Worm (Caenorhabditis elegans) whole organism, L1 larva: ENCODE data around the gene F46C5.4.

Experiments
- aly-2 ChIP-seq: fragments of 150-350 bp; optimal IDR thresholded peaks from 2 replicates; lab custom pipeline; 2014; ENCODE audit warnings: missing biosample characterization, missing genetic modification characterization
- blmp-1 ChIP-seq: fragments of 150-350 bp; optimal IDR thresholded peaks from 2 replicates; lab custom pipeline; 2014; ENCODE audit warnings: missing biosample characterization, missing genetic modification characterization
- dpl-1 ChIP-seq, 3 experiments: fragments of 150-350 bp in 2 of 3; sonication (generic microtip) in 1 of 3; optimal IDR thresholded peaks; 2 replicates each; lab custom pipeline; 2014 to 2017; ENCODE audit warnings: missing biosample characterization in 3 of 3, missing genetic modification characterization in 3 of 3, missing genetic modification reagents in 3 of 3
- dsc-1 ChIP-seq: sonication (generic microtip); optimal IDR thresholded peaks from 2 replicates; lab custom pipeline; 2016; ENCODE audit warnings: mild to moderate bottlenecking, missing genetic modification characterization, missing compliant biosample characterization
- efl-1 ChIP-seq, 4 experiments: fragments of 150-350 bp; optimal IDR thresholded peaks in 3 of 4; peaks in 1 of 4; 1 replicate in 1 of 4; 2 replicates in 3 of 4; lab custom pipeline; 2014; ENCODE audit warnings: missing biosample characterization in 2 of 4, missing genetic modification characterization in 2 of 4, missing genetic modification reagents in 2 of 4
- efl-3 ChIP-seq: fragments of 200-800 bp; sonication (Bioruptor generic); optimal IDR thresholded peaks from 2 replicates; lab custom pipeline; 2018; ENCODE audit warnings: mild to moderate bottlenecking, missing genetic modification characterization, missing compliant biosample characterization
- elt-3 ChIP-seq, 6 experiments: fragments of 150-350 bp in 1 of 6; sonication (generic microtip); optimal IDR thresholded peaks; 2 replicates each; lab custom pipeline; 2017 to 2018; ENCODE audit warnings: missing biosample characterization in 6 of 6, missing genetic modification characterization in 6 of 6, inconsistent platforms in 1 of 6
- ets-5 ChIP-seq: fragments of 200-800 bp; sonication (Bioruptor generic); IDR thresholded peaks from 2 replicates; pipeline ENCODE4 v1.3.6; 2022; ENCODE audit warnings: missing genetic modification characterization, missing compliant biosample characterization
- fkh-10 ChIP-seq: sonication (generic microtip); optimal IDR thresholded peaks from 2 replicates; lab custom pipeline; 2017; ENCODE audit warnings: missing biosample characterization, missing genetic modification reagents, missing genetic modification characterization
- isw-1 ChIP-seq: fragments of 200-800 bp; sonication (Bioruptor generic); IDR thresholded peaks from 2 replicates; pipeline ENCODE4 v1.3.6; 2022; ENCODE audit warnings: missing genetic modification characterization, missing compliant biosample characterization
- lin-14 ChIP-seq: fragments of 200-800 bp; sonication (Bioruptor generic); optimal IDR thresholded peaks from 2 replicates; lab custom pipeline; 2018; ENCODE audit warnings: mild to moderate bottlenecking, missing genetic modification characterization, moderate library complexity, missing compliant biosample characterization
- lin-35 ChIP-seq, 2 experiments: fragments of 150-350 bp; optimal IDR thresholded peaks; 2 replicates each; lab custom pipeline; 2014; ENCODE audit warnings: missing biosample characterization in 2 of 2, missing genetic modification characterization in 2 of 2, missing genetic modification reagents in 2 of 2
- lsy-2 ChIP-seq, 2 experiments: fragments of 150-350 bp; optimal IDR thresholded peaks; 2 replicates each; lab custom pipeline; 2014; ENCODE audit warnings: missing biosample characterization in 2 of 2, missing genetic modification characterization in 2 of 2
- nhr-19 ChIP-seq: fragments of 200-800 bp; sonication (Bioruptor generic); conservative IDR thresholded peaks from 2 replicates; pipeline ENCODE4 v1.3.6; 2022; ENCODE audit warnings: missing genetic modification characterization, missing compliant biosample characterization
- nhr-20 ChIP-seq: sonication (generic microtip); optimal IDR thresholded peaks from 2 replicates; lab custom pipeline; 2016; ENCODE audit warnings: mild to moderate bottlenecking, missing genetic modification characterization, missing compliant biosample characterization
- nhr-237 ChIP-seq: fragments of 150-350 bp; optimal IDR thresholded peaks from 2 replicates; lab custom pipeline; 2014; ENCODE audit warnings: missing biosample characterization, missing genetic modification characterization
- nhr-47 ChIP-seq: sonication (generic microtip); optimal IDR thresholded peaks from 2 replicates; lab custom pipeline; 2016; ENCODE audit warnings: mild to moderate bottlenecking, missing genetic modification characterization, moderate library complexity, missing compliant biosample characterization
- nhr-71 ChIP-seq: sonication (generic microtip); optimal IDR thresholded peaks from 2 replicates; lab custom pipeline; 2016; ENCODE audit warnings: mild to moderate bottlenecking, missing genetic modification characterization, moderate library complexity, missing compliant biosample characterization
- nhr-76 ChIP-seq: sonication (generic microtip); optimal IDR thresholded peaks from 2 replicates; lab custom pipeline; 2017; ENCODE audit warnings: missing biosample characterization, missing genetic modification characterization
- nhr-85 ChIP-seq: sonication (generic microtip); peaks from one replicate; lab custom pipeline; 2016; ENCODE audit warnings: missing genetic modification characterization, inconsistent platforms, missing compliant biosample characterization
- rnt-1 ChIP-seq: sonication (generic microtip); optimal IDR thresholded peaks from 2 replicates; lab custom pipeline; 2016; ENCODE audit warnings: mild to moderate bottlenecking, missing genetic modification characterization, moderate library complexity, missing compliant biosample characterization
- skn-1 ChIP-seq: fragments of 150-350 bp; optimal IDR thresholded peaks from 2 replicates; lab custom pipeline; 2014; ENCODE audit warnings: missing biosample characterization, missing genetic modification characterization
- snu-23 ChIP-seq: sonication (generic microtip); optimal IDR thresholded peaks from 2 replicates; lab custom pipeline; 2016; ENCODE audit warnings: missing genetic modification characterization, missing compliant biosample characterization
- sox-4 ChIP-seq: sonication (generic microtip); optimal IDR thresholded peaks from 2 replicates; lab custom pipeline; 2016; ENCODE audit warnings: missing genetic modification characterization, missing compliant biosample characterization
- sup-37 ChIP-seq: fragments of 200-800 bp; sonication (Bioruptor generic); optimal IDR thresholded peaks from 2 replicates; lab custom pipeline; 2018; ENCODE audit warnings: mild to moderate bottlenecking, missing genetic modification characterization, missing compliant biosample characterization
- swsn-7 ChIP-seq: sonication (generic microtip); optimal IDR thresholded peaks from 2 replicates; lab custom pipeline; 2016; ENCODE audit warnings: missing genetic modification characterization, missing compliant biosample characterization
- tbx-2 ChIP-seq: sonication (generic microtip); optimal IDR thresholded peaks from 2 replicates; lab custom pipeline; 2016; ENCODE audit warnings: missing genetic modification characterization, missing compliant biosample characterization
- tlp-1 ChIP-seq: fragments of 150-350 bp; optimal IDR thresholded peaks from 2 replicates; lab custom pipeline; 2014; ENCODE audit warnings: missing biosample characterization, missing genetic modification characterization
- unc-130 ChIP-seq: fragments of 150-350 bp; optimal IDR thresholded peaks from 2 replicates; lab custom pipeline; 2017; ENCODE audit warnings: missing biosample characterization, missing genetic modification characterization, inconsistent platforms
- unc-62 ChIP-seq: fragments of 150-350 bp; optimal IDR thresholded peaks from 2 replicates; lab custom pipeline; 2014; ENCODE audit warnings: missing biosample characterization, missing genetic modification reagents, missing genetic modification characterization
- vab-15 ChIP-seq: sonication (generic microtip); optimal IDR thresholded peaks from 2 replicates; lab custom pipeline; 2017; ENCODE audit warnings: missing genotype, mild to moderate bottlenecking, missing genetic modification characterization, missing compliant biosample characterization

F46C5.4 gene

ce11 chrII:8839025-8839424 is 3.1 kb downstream of the F46C5.4 start, which contains the start of gene F46C5.7 (continued):
- TF ChIP-seq aly-2, result no peak

ce11 chrII:8844465-8845126 is 8.7 kb downstream of the F46C5.4 start, which contains the start of gene F46C5.6:
F46C5.6 (minus strand) TSS chrII:8844515.
- TF ChIP-seq nhr-71 (tag; lab: Kevin White, UChicago) (peak; percentile 73), nhr-20 (tag; lab: Kevin White, UChicago) (peak; percentile 39), swsn-7 (tag; lab: Kevin White, UChicago) (peak; percentile 9), nhr-19 (GFP tag; lab: Robert Waterston, UW) (peak; percentile 30; the same call in 1 of the 2 replicates), lin-35 (GFP tag; optimal IDR thresholded peaks at IDR 0.05; lab: Kevin White, UChicago) (peak in 1 of 2 experiments; percentile 13), nhr-237 (tag; lab: Kevin White, UChicago) (no peak), unc-62 (GFP tag; lab: Kevin White, UChicago) (no peak), sox-4 (tag; lab: Kevin White, UChicago) (no peak), unc-130 (tag; lab: Kevin White, UChicago) (no peak), efl-1 (optimal IDR thresholded peaks at IDR 0.05; lab: Kevin White, UChicago) (peak in 1 of 2 experiments; percentile 10), efl-1 (GFP tag; optimal IDR thresholded peaks at IDR 0.05 in 1 of 2; lab: Kevin White, UChicago) (no peak), dsc-1 (tag; lab: Kevin White, UChicago) (peak; percentile 53), rnt-1 (tag; lab: Kevin White, UChicago) (peak; percentile 66), lin-14 (GFP tag; lab: Kevin White, UChicago) (peak; percentile 83), snu-23 (GFP tag; lab: Kevin White, UChicago) (peak; percentile 45), tbx-2 (peak; percentile 19), nhr-47 (tag; lab: Kevin White, UChicago) (no peak), lsy-2 (tag; optimal IDR thresholded peaks at IDR 0.05; lab: Kevin White, UChicago) (peak in 1 of 2 experiments; percentile 40)
- TF ChIP-seq, all 84 proteins: peak for 12

- TF ChIP-seq nhr-76 (tag; lab: Kevin White, UChicago), result no peak
- no peak for TF ChIP-seq isw-1 (GFP tag; lab: Robert Waterston, UW)
- TF ChIP-seq efl-3 (GFP tag; lab: Kevin White, UChicago), result no peak
- no peak for TF ChIP-seq dpl-1 (GFP tag; optimal IDR thresholded peaks at IDR 0.05; lab: Kevin White, UChicago)
- TF ChIP-seq vab-15 (tag; lab: Kevin White, UChicago), result no peak
Observed at ce11 chrII:8845298-8845697, 9.4 kb downstream of the F46C5.4 start, which contains the start of gene agxt-1. agxt-1 (plus strand) TSS chrII:8845598.

- TF ChIP-seq snu-23 (GFP tag; lab: Kevin White, UChicago) (peak; percentile 22), nhr-20 (tag; lab: Kevin White, UChicago) (peak; percentile 30), tlp-1 (tag; lab: Kevin White, UChicago) (no peak), blmp-1 (tag; lab: Kevin White, UChicago) (peak; percentile 45), ets-5 (no peak), elt-3 (tag; optimal IDR thresholded peaks at IDR 0.05; lab: Kevin White, UChicago) (peak in 1 of 6 experiments; percentile 38), efl-1 (optimal IDR thresholded peaks at IDR 0.05; lab: Kevin White, UChicago) (no peak), efl-1 (GFP tag; optimal IDR thresholded peaks at IDR 0.05 in 1 of 2; lab: Kevin White, UChicago) (peak in 1 of 2 experiments; percentile 0), isw-1 (GFP tag; lab: Robert Waterston, UW) (no peak), sup-37 (no peak), fkh-10 (no peak), lin-14 (GFP tag; lab: Kevin White, UChicago) (peak; percentile 45), nhr-85 (peak; percentile 73), vab-15 (tag; lab: Kevin White, UChicago) (no peak), lin-35 (GFP tag; optimal IDR thresholded peaks at IDR 0.05; lab: Kevin White, UChicago) (peak in 1 of 2 experiments; percentile 16), nhr-71 (tag; lab: Kevin White, UChicago) (peak; percentile 9), nhr-237 (tag; lab: Kevin White, UChicago) (no peak)
Observed at ce11 chrII:8845932-8846331, 10.1 kb downstream of the F46C5.4 start.

- TF ChIP-seq skn-1 (tag; lab: Kevin White, UChicago) (no peak), nhr-85 (peak; percentile 32), efl-1 (optimal IDR thresholded peaks at IDR 0.05; lab: Kevin White, UChicago) (no peak), efl-1 (GFP tag; optimal IDR thresholded peaks at IDR 0.05 in 1 of 2; lab: Kevin White, UChicago) (peak in 1 of 2 experiments; percentile 81)
- TF ChIP-seq, all 84 proteins: peak for 2
Observed at ce11 chrII:8848984-8849383, 13.1 kb downstream of the F46C5.4 start.
